Fruit fly (Drosophila melanogaster): ENCODE results near the gene ApepP.

ApepP gene

dm6 chr2L:16879288-16879687 is 30.9 kb downstream of the ApepP start, which contains the start of the genes CG32832, CG31743 and CG34313:
CG32832 (minus strand) TSS chr2L:16879290.
CG31743 (plus strand) TSS chr2L:16879517.
CG34313 (plus strand) TSS chr2L:16879517.
- TF ChIP-seq CTCF (optimal IDR thresholded peaks at IDR 0.05) (no peak), CG8478 (optimal IDR thresholded peaks at IDR 0.05) (no peak)

DNA sequence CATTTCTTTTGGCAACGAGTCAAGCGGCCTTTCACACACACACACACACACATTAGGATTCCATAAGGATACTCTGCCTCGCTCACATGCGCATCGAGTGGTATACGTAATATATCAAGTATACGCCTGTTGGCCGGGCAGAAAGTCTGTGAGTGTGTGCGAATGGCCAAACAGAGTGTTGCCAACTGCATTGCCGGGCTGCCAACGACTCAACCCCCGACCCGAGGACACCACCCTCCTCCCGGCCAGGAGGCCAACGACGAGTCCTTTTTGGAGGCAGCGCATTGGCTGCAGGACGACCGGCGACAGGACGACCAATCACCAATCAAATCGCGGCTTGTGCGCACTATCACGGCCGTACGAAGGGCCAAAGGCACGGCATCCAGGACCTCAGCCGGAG is 32.5 kb downstream of the ApepP start:
- TF ChIP-seq CG8478 (optimal IDR thresholded peaks at IDR 0.05) (no peak), CTCF (optimal IDR thresholded peaks at IDR 0.05) (no peak)

DNA sequence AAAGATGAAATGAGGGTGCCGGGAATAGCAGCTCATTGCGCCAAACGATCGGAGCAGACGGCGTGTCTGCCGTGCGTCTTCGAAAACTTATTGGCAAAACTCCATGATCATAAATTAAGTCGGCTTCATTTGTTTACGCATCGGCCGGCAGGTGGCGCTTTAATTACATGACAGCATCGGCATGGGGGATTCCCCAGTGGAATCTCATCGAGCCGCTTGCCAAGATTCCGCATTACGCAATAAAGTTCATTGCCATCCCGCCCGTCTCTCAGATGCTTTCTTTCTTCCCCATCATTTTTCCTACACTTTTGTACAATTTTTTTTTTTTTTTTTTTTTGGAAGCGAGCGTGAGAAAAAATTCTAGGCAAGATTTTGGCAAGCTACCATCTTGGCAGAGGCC is 33.7 kb downstream of the ApepP start:
- TF ChIP-seq CTCF (optimal IDR thresholded peaks at IDR 0.05) = peak; percentile 57 to 60
- no peak for TF ChIP-seq CG8478 (optimal IDR thresholded peaks at IDR 0.05)

dm6 chr2L:16874924-16875323 is 35.3 kb downstream of the ApepP start:
- TF ChIP-seq CTCF (optimal IDR thresholded peaks at IDR 0.05) (no peak), CG8478 (optimal IDR thresholded peaks at IDR 0.05) (no peak)

DNA sequence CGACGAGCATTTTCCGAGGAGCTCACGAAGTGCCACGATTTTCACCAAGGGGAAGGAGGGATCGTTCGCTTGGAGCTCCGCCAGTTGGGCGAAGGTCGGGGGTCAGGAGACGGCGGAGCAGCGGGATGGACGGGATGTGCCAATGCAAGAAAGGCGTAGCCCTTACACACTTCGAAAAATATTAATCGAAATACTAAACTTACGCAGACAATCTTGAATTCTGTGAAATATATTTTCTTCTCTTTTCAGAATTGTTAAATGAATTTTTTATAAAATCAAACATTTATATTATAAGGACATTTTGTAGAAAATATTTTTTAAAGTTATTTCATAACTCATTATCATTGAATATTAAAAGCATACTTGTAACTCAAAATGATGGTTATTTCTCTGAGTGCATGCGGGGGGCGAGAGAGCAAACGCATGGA is 41.3 kb downstream of the ApepP start:
- TF ChIP-seq CTCF (optimal IDR thresholded peaks at IDR 0.05) = no peak
- no peak for TF ChIP-seq CG8478 (optimal IDR thresholded peaks at IDR 0.05)

dm6 chr2L:16862526-16862925 is 47.7 kb downstream of the ApepP start:
- TF ChIP-seq CG8478 (optimal IDR thresholded peaks at IDR 0.05) (no peak), CTCF (optimal IDR thresholded peaks at IDR 0.05) (no peak)

- TF ChIP-seq CTCF (optimal IDR thresholded peaks at IDR 0.05) (no peak), CG8478 (optimal IDR thresholded peaks at IDR 0.05) (no peak)
Observed at dm6 chr2L:16861126-16861525, 49.1 kb downstream of the ApepP start, which contains the start of gene CG6012. CG6012 (minus strand) TSS chr2L:16861489.

dm6 chr2L:16859566-16859965 is 50.7 kb downstream of the ApepP start:
- TF ChIP-seq CG8478 (optimal IDR thresholded peaks at IDR 0.05) (no peak), CTCF (optimal IDR thresholded peaks at IDR 0.05) (no peak)

DNA sequence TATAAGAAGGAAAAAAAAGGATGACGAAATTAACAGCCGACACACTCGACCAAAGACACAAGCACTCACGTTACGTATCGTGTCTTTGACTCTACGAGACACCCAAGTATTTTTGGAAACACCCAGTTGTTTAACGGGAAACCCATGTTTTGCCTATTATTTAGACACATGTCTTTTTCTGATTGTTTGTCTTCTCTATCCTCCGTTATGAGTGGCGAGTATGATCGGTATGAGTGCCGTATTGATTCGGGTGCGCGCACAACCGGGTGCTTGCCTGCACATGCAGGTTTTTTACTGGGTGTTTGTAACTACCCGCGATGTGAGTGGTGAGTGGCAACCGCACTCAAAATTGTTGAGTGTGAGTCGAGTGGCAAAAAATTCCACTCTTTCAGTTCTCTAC is 51.1 kb downstream of the ApepP start:
- no peak for TF ChIP-seq CTCF (optimal IDR thresholded peaks at IDR 0.05)
- TF ChIP-seq CG8478 (optimal IDR thresholded peaks at IDR 0.05) = no peak

DNA sequence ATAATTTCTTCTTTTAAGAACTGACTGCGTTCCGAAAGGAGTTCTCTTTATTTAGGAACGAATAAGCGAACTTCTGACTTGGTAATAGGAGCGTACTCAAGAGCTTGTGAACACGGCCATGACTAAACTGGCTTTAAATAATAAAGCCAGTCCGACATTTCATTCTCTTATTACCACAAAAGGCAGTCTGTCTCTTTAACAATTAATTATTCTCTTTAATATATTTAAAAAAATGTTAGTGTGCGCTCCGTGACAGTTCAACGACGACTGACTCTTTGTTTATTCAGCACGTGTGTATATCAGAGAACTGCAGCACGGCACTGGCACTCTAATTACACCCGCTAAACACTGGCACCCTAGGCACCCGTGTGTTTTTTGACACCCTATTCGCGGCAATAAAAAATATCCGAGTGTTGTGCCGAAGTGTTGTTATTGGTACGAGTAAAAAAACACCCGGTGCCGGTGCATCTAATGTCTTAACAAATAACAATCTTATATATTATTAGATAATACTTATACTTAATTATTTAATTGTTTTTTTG is 51.7 kb downstream of the ApepP start, which contains the start of gene CG31809:
CG31809 (minus strand) TSS at position 249 of the 542 bp plus-strand sequence.
- TF ChIP-seq CTCF (optimal IDR thresholded peaks at IDR 0.05) = no peak
- TF ChIP-seq CG8478 (optimal IDR thresholded peaks at IDR 0.05) = no peak
